Fruit fly (Drosophila melanogaster): ENCODE data around the gene Nepl6.

The Nepl6 gene

DNA sequence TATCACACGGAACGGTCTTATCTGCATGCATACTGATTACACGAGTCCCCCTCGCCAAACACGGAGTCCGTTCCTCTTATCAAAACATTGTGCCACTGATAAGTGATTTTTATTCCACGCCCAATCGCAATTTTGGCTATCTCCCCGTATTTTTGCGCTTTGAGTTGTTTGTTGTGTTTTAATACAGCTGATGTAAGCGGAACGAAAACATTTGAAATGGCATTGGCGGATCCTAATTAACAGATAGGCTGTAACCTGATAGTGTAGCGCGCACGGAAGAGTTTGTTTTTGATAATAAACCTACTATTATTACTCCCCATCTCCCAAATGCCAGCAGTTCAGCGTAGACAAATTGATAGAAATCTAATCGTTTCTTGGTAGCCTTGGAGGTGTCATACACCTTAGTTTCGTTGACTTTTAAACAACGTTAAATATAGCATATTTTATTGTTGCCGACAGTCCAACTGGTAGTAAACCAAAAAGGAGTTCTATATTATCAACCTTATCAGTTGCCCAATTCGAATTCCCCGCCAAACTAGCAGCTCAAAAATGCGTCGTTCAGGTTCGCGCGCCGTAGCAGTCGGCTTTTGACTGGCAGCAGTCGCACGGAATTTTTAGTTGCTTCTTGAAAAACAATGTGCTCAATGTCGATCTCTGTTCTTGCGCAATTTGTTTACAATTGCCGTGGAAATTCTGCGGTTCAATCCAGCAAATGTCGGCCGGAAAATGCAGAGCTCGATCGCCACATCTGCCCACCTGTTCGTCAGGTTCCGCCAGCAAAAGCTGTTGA, 42.0 kb downstream of the Nepl6 start:
- TF ChIP-seq cic (GFP tag; optimal IDR thresholded peaks at IDR 0.05) = peak; percentile 94
- no peak for TF ChIP-seq cnc (optimal IDR thresholded peaks at IDR 0.05)
- TF ChIP-seq CG14711 (tag; optimal IDR thresholded peaks at IDR 0.05) = no peak
- no peak for TF ChIP-seq CG11617 (GFP tag; optimal IDR thresholded peaks at IDR 0.05)
- no peak for TF ChIP-seq Clk (GFP tag; optimal IDR thresholded peaks at IDR 0.05)
- peak; percentile 92 for TF ChIP-seq kay (GFP tag; ENCODE audit: borderline replicate concordance)
- TF ChIP-seq CG33017 (tag; optimal IDR thresholded peaks at IDR 0.05) = no peak
- TF ChIP-seq CG7045 (GFP tag; optimal IDR thresholded peaks at IDR 0.05) = no peak
- TF ChIP-seq CG12768 (GFP tag; optimal IDR thresholded peaks at IDR 0.05) = peak; percentile 34
- peak; percentile 68 for TF ChIP-seq Mnt (GFP tag; optimal IDR thresholded peaks at IDR 0.05)
- TF ChIP-seq CG5204 (GFP tag; optimal IDR thresholded peaks at IDR 0.05) = no peak
- TF ChIP-seq ovo (GFP tag; optimal IDR thresholded peaks at IDR 0.05) = no peak
- TF ChIP-seq Crg-1 (GFP tag; optimal IDR thresholded peaks at IDR 0.05) = no peak
- TF ChIP-seq pad (GFP tag; optimal IDR thresholded peaks at IDR 0.05) = no peak
- no peak for TF ChIP-seq CG1620 (GFP tag; optimal IDR thresholded peaks at IDR 0.05)
- no peak for TF ChIP-seq bab1 (GFP tag; optimal IDR thresholded peaks at IDR 0.05)
- no peak for TF ChIP-seq Hr96 (GFP tag; optimal IDR thresholded peaks at IDR 0.05)

DNA sequence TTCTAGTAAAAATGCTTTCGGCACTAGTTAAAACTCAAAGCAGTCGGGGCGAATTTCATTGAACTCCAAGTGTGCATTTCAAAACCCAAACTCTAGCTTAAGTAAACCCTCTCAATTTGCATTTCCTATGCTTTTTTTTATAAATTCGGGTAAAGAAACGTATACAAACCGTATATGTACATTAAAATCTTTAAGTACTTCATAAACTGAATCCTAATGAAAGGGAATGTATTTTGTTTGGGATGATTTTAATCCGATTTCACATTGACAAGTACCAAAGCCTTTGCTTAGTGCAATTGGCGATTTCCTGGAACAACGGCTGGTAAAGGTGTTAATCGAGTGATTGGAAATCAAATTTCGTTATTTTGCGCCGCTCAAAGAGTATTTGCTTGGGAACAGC, 44.1 kb downstream of the Nepl6 start:
- TF ChIP-seq cic (GFP tag; optimal IDR thresholded peaks at IDR 0.05) (no peak), kay (GFP tag; ENCODE audit: borderline replicate concordance) (peak; percentile 91)

DNA sequence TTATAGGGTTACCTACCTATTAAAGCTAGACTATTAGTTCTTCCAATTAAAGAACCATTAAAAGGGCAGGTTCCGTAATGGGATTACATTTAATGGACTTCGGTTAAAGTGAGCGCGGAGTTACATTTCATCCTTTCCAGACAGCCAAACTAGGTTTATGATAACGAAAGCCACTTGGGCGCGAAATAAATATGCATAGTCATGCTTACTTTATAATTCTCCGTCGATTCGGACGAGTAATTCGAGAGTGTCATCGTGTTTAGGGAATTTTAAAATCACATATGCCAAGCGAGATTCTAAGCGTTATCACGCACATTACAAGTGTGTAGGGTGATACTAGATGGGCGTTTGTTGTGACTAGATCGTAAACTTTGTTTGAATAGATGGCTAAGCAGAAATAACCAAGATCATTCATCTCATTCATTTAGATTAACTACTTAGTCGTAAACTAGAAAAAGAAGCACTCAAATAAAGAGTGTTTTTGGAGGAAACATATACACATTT, 45.0 kb downstream of the Nepl6 start:
- TF ChIP-seq cnc (optimal IDR thresholded peaks at IDR 0.05) = peak; percentile 57 to 99
- no peak for TF ChIP-seq Hr96 (GFP tag; optimal IDR thresholded peaks at IDR 0.05)
- TF ChIP-seq pad (GFP tag; optimal IDR thresholded peaks at IDR 0.05) = no peak
- TF ChIP-seq kay (GFP tag; ENCODE audit: borderline replicate concordance) = peak; percentile 95
- TF ChIP-seq tj (GFP tag; optimal IDR thresholded peaks at IDR 0.05) = no peak
- TF ChIP-seq CG1620 (GFP tag; optimal IDR thresholded peaks at IDR 0.05) = no peak

DNA sequence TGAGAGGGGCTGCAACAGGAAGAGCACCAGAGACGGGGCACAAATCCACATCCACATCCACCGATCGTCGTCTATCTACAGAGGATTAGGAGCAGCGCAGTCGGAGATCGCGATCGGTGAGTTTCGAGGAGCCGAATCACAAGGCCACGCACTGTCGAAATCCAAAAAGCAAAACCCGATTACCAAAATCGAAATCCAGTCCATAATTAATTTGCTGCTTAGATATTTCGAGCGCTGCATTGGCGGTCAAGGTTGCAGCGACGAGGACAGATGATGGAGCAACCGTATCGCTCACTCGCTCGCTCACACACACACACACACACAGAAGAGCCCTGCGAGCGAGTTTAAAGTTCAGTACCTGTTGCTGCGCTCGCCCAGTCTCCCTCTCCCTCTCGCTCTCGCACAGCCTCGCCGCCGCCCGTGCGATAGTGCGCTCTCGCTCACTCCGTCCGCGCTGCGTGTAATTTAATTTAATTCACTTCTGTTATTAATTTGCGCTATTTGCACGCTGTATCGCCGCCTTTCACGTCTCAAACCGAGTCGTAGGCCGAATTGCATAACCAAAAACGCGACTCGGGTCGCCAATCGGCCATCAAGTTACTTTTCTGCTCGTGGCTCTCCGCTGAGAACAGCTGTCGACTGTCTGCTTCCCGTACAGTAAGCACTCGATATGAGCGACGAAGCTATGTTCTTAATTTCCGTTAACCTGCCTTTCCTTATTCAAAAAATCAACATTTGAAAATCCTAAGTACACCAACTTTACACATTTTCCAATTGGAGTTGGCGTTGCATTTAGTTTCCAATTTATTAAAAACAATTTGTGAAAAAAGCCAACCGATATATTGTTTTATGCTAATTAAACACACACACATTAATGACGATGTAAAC, 46.1 kb downstream of the Nepl6 start:
- TF ChIP-seq toe (GFP tag; optimal IDR thresholded peaks at IDR 0.05) (peak; percentile 29), pad (GFP tag; optimal IDR thresholded peaks at IDR 0.05) (no peak), Clk (GFP tag; optimal IDR thresholded peaks at IDR 0.05) (no peak), CG5204 (GFP tag; optimal IDR thresholded peaks at IDR 0.05) (peak; percentile 65), Hr96 (GFP tag; optimal IDR thresholded peaks at IDR 0.05) (peak; percentile 32), cic (GFP tag; optimal IDR thresholded peaks at IDR 0.05) (peak; percentile 10), kay (GFP tag; ENCODE audit: borderline replicate concordance) (no peak), CG33017 (tag; optimal IDR thresholded peaks at IDR 0.05) (peak; percentile 66), cnc (optimal IDR thresholded peaks at IDR 0.05) (no peak), CG7045 (GFP tag; optimal IDR thresholded peaks at IDR 0.05) (peak; percentile 27), ovo (GFP tag; optimal IDR thresholded peaks at IDR 0.05) (peak; percentile 28), CG14711 (tag; optimal IDR thresholded peaks at IDR 0.05) (peak; percentile 34), tj (GFP tag; optimal IDR thresholded peaks at IDR 0.05) (peak; percentile 72), CG11617 (GFP tag; optimal IDR thresholded peaks at IDR 0.05) (peak; percentile 28), Mnt (GFP tag; optimal IDR thresholded peaks at IDR 0.05) (peak; percentile 35), Crg-1 (GFP tag; optimal IDR thresholded peaks at IDR 0.05) (no peak), CG12768 (GFP tag; optimal IDR thresholded peaks at IDR 0.05) (peak; percentile 84), CG7101 (tag; optimal IDR thresholded peaks at IDR 0.05) (peak; percentile 67), CG1620 (GFP tag; optimal IDR thresholded peaks at IDR 0.05) (peak; percentile 25), bab1 (GFP tag; optimal IDR thresholded peaks at IDR 0.05) (no peak)

DNA sequence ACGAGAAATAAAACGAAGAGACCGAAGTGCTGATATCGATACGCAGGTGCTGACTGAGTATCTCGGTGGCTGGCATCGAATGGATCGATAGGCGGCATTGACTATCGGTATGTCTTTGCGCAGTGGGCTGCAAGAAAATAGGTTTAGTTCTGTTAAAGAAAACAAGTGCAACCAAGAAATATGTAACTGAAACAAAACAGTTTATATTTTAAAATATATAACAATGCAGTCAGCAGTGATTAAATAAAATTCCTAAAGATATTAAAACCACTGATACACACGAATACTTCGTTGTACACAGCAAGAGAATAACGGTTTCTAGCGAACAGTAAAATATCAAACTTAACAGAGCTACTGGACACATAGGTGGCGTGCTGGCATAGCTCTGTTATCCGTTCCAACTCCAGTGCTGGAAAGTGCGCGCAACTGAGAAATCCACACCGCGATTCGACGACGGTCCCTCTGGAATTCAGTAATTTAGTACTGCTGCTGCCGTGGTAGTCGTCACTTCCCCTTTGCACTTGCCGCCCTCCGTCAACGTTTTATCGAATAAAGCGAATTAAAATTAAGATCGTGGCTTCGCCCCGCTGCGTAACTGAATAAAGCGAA, 46.8 kb downstream of the Nepl6 start, which contains the start of the genes Pez and Cpr:
Gene Pez, minus strand, starts transcription at position 305 of the 609 bp plus-strand sequence.
Gene Cpr, plus strand, starts transcription at position 470 of the 609 bp plus-strand sequence.
- peak; percentile 80 for TF ChIP-seq ovo (GFP tag; optimal IDR thresholded peaks at IDR 0.05)
- TF ChIP-seq CG1620 (GFP tag; optimal IDR thresholded peaks at IDR 0.05) = peak; percentile 68
- no peak for TF ChIP-seq cnc (optimal IDR thresholded peaks at IDR 0.05)
- TF ChIP-seq CG11617 (GFP tag; optimal IDR thresholded peaks at IDR 0.05) = no peak
- TF ChIP-seq toe (GFP tag; optimal IDR thresholded peaks at IDR 0.05) = peak; percentile 43
- peak; percentile 35 for TF ChIP-seq CG14711 (tag; optimal IDR thresholded peaks at IDR 0.05)
- TF ChIP-seq Clk (GFP tag; optimal IDR thresholded peaks at IDR 0.05) = no peak
- TF ChIP-seq CG5204 (GFP tag; optimal IDR thresholded peaks at IDR 0.05) = peak; percentile 52
- no peak for TF ChIP-seq tj (GFP tag; optimal IDR thresholded peaks at IDR 0.05)
- no peak for TF ChIP-seq bab1 (GFP tag; optimal IDR thresholded peaks at IDR 0.05)
- peak; percentile 2 for TF ChIP-seq cic (GFP tag; optimal IDR thresholded peaks at IDR 0.05)
- TF ChIP-seq CG7045 (GFP tag; optimal IDR thresholded peaks at IDR 0.05) = no peak
- TF ChIP-seq Hr96 (GFP tag; optimal IDR thresholded peaks at IDR 0.05) = peak; percentile 34
- TF ChIP-seq Mnt (GFP tag; optimal IDR thresholded peaks at IDR 0.05) = peak; percentile 33
- no peak for TF ChIP-seq CG33017 (tag; optimal IDR thresholded peaks at IDR 0.05)
- TF ChIP-seq CG7101 (tag; optimal IDR thresholded peaks at IDR 0.05) = peak; percentile 58
- TF ChIP-seq kay (GFP tag; ENCODE audit: borderline replicate concordance) = no peak
- TF ChIP-seq pad (GFP tag; optimal IDR thresholded peaks at IDR 0.05) = peak; percentile 69
- no peak for TF ChIP-seq CG12768 (GFP tag; optimal IDR thresholded peaks at IDR 0.05)
- TF ChIP-seq Crg-1 (GFP tag; optimal IDR thresholded peaks at IDR 0.05) = peak; percentile 30
